Worm (Caenorhabditis elegans): ENCODE data around the gene smf-3.

smf-3 gene

ce11 chrIV:2599634-2600033 is 19.0 kb upstream of the smf-3 start (continued):
- TF ChIP-seq nhr-76 (tag; optimal IDR thresholded peaks at IDR 0.05) (no peak), elt-2 (tag; optimal IDR thresholded peaks at IDR 0.05) (peak; percentile 64), nhr-77 (tag; optimal IDR thresholded peaks at IDR 0.05) (no peak), egl-5 (tag; optimal IDR thresholded peaks at IDR 0.05) (peak; percentile 67), lsy-12 (tag; optimal IDR thresholded peaks at IDR 0.05) (no peak), unc-39 (tag; optimal IDR thresholded peaks at IDR 0.05) (no peak), nhr-11 (tag; optimal IDR thresholded peaks at IDR 0.05) (peak; percentile 1), elt-1 (tag; optimal IDR thresholded peaks at IDR 0.05) (peak; percentile 8), egl-27 (tag; optimal IDR thresholded peaks at IDR 0.05) (no peak), tbx-2 (tag; optimal IDR thresholded peaks at IDR 0.05) (peak; percentile 44), pqm-1 (tag; optimal IDR thresholded peaks at IDR 0.05) (peak; percentile 76), snpc-4 (tag; optimal IDR thresholded peaks at IDR 0.05) (peak; percentile 21), unc-62 (GFP tag; optimal IDR thresholded peaks at IDR 0.05) (peak; percentile 40), elt-3 (tag; optimal IDR thresholded peaks at IDR 0.05) (no peak), eor-1 (tag; optimal IDR thresholded peaks at IDR 0.05) (no peak), lin-15B (tag; optimal IDR thresholded peaks at IDR 0.05) (peak; percentile 79), skn-1 (tag; optimal IDR thresholded peaks at IDR 0.05) (peak; percentile 27), ceh-82 (tag; optimal IDR thresholded peaks at IDR 0.05) (peak; percentile 23), fkh-2 (tag; optimal IDR thresholded peaks at IDR 0.05) (no peak)

- TF ChIP-seq hmg-11 (tag; optimal IDR thresholded peaks at IDR 0.05) (peak; percentile 16), egl-27 (tag; optimal IDR thresholded peaks at IDR 0.05) (no peak)
These were observed 17.8 kb upstream of the smf-3 start, which contains the start of gene epg-9 for ce11 chrIV:2600841-2601240. TSS of gene epg-9 (plus strand) at chrIV:2601141.

- peak; percentile 70 for TF ChIP-seq R02D3.7 (tag; optimal IDR thresholded peaks at IDR 0.05)
- TF ChIP-seq mml-1 (tag; optimal IDR thresholded peaks at IDR 0.05), result peak; percentile 86
- TF ChIP-seq ztf-11 (tag; optimal IDR thresholded peaks at IDR 0.05), result no peak
- no peak for TF ChIP-seq nhr-12 (tag; optimal IDR thresholded peaks at IDR 0.05)
- TF ChIP-seq ztf-4 (tag; optimal IDR thresholded peaks at IDR 0.05), result peak; percentile 90
- peak; percentile 70 for TF ChIP-seq nhr-77 (tag; optimal IDR thresholded peaks at IDR 0.05)
- TF ChIP-seq daf-12 (tag; optimal IDR thresholded peaks at IDR 0.05), result no peak
- peak; percentile 79 for TF ChIP-seq egl-27 (tag; optimal IDR thresholded peaks at IDR 0.05)
- TF ChIP-seq nhr-76 (tag; optimal IDR thresholded peaks at IDR 0.05), result peak; percentile 51
- TF ChIP-seq elt-2 (tag; optimal IDR thresholded peaks at IDR 0.05), result peak; percentile 96
- TF ChIP-seq eor-1 (tag; optimal IDR thresholded peaks at IDR 0.05), result peak in 1 of 2 experiments; percentile 86
- no peak for TF ChIP-seq fkh-2 (tag; optimal IDR thresholded peaks at IDR 0.05)
- TF ChIP-seq nhr-28 (tag; optimal IDR thresholded peaks at IDR 0.05), result peak; percentile 72
- TF ChIP-seq elt-1 (tag; optimal IDR thresholded peaks at IDR 0.05), result peak; percentile 60
- peak; percentile 22 for TF ChIP-seq sea-2 (GFP tag; optimal IDR thresholded peaks at IDR 0.05)
- peak; percentile 96 for TF ChIP-seq skn-1 (tag; optimal IDR thresholded peaks at IDR 0.05)
- peak; percentile 5 for TF ChIP-seq ceh-82 (tag; optimal IDR thresholded peaks at IDR 0.05)
- TF ChIP-seq ama-1 (optimal IDR thresholded peaks at IDR 0.05), result peak; percentile 96
- no peak for TF ChIP-seq ceh-9 (tag; optimal IDR thresholded peaks at IDR 0.05)
- peak; percentile 97 for TF ChIP-seq lsy-12 (tag; optimal IDR thresholded peaks at IDR 0.05)
- TF ChIP-seq unc-62 (GFP tag; optimal IDR thresholded peaks at IDR 0.05), result peak; percentile 86
- TF ChIP-seq lin-39 (tag; optimal IDR thresholded peaks at IDR 0.05), result peak; percentile 73
- TF ChIP-seq nhr-237 (tag; optimal IDR thresholded peaks at IDR 0.05), result no peak
- peak; percentile 91 for TF ChIP-seq hmg-11 (tag; optimal IDR thresholded peaks at IDR 0.05)
- peak; percentile 91 for TF ChIP-seq nhr-11 (tag; optimal IDR thresholded peaks at IDR 0.05)
- peak; percentile 82 for TF ChIP-seq lin-15B (tag; optimal IDR thresholded peaks at IDR 0.05)
- TF ChIP-seq snpc-4 (tag; optimal IDR thresholded peaks at IDR 0.05), result peak; percentile 84
- no peak for TF ChIP-seq unc-39 (tag; optimal IDR thresholded peaks at IDR 0.05)
- no peak for TF ChIP-seq ZK546.5 (tag; optimal IDR thresholded peaks at IDR 0.05)
- TF ChIP-seq jun-1 (tag; optimal IDR thresholded peaks at IDR 0.05), result peak; percentile 99
- TF ChIP-seq fos-1 (tag; optimal IDR thresholded peaks at IDR 0.05), result peak; percentile 65
- peak; percentile 98 for TF ChIP-seq nhr-43 (tag; optimal IDR thresholded peaks at IDR 0.05; ENCODE audit: poor library complexity, severe bottlenecking)
- TF ChIP-seq ceh-28 (tag; optimal IDR thresholded peaks at IDR 0.05), result peak; percentile 91
- peak; percentile 97 for TF ChIP-seq pqm-1 (tag; optimal IDR thresholded peaks at IDR 0.05)
- TF ChIP-seq nhr-67 (tag; optimal IDR thresholded peaks at IDR 0.05), result no peak
- TF ChIP-seq fkh-10 (GFP tag; optimal IDR thresholded peaks at IDR 0.05), result peak; percentile 55
- TF ChIP-seq mdl-1 (tag; optimal IDR thresholded peaks at IDR 0.05), result peak; percentile 90
- TF ChIP-seq ceh-16 (tag; optimal IDR thresholded peaks at IDR 0.05), result no peak
- peak; percentile 47 for TF ChIP-seq zag-1 (tag; optimal IDR thresholded peaks at IDR 0.05)
- TF ChIP-seq nhr-23 (tag; optimal IDR thresholded peaks at IDR 0.05), result peak; percentile 99
- TF ChIP-seq aly-2 (tag; optimal IDR thresholded peaks at IDR 0.05), result no peak
- TF ChIP-seq nfya-1 (tag; optimal IDR thresholded peaks at IDR 0.05; ENCODE audit: insufficient read depth), result peak; percentile 96
- TF ChIP-seq egl-5 (tag; optimal IDR thresholded peaks at IDR 0.05), result peak; percentile 39
- peak; percentile 44 to 83 (median 80) for TF ChIP-seq elt-3 (tag; optimal IDR thresholded peaks at IDR 0.05)
These were observed 16.4 kb upstream of the smf-3 start for ce11 chrIV:2601988-2602861.

All from whole organism, L3 larva.